Worm (Caenorhabditis elegans): ENCODE results near the gene F16F9.1.

F16F9.1 gene

ce11 chrX:8485392-8485791, 39.2 kb downstream of the F16F9.1 start:
- TF ChIP-seq nhr-2 (tag; optimal IDR thresholded peaks at IDR 0.05) (no peak), lin-32 (GFP tag; optimal IDR thresholded peaks at IDR 0.05) (no peak), lsy-2 (tag; optimal IDR thresholded peaks at IDR 0.05) (no peak), flh-1 (GFP tag; optimal IDR thresholded peaks at IDR 0.05) (no peak), lin-13 (tag; optimal IDR thresholded peaks at IDR 0.05) (no peak), nhr-12 (tag; optimal IDR thresholded peaks at IDR 0.05) (no peak), bed-3 (GFP tag; optimal IDR thresholded peaks at IDR 0.05) (no peak), mep-1 (tag; optimal IDR thresholded peaks at IDR 0.05) (no peak)

- TF ChIP-seq nhr-12 (tag; optimal IDR thresholded peaks at IDR 0.05) (no peak), hlh-1 (tag; optimal IDR thresholded peaks at IDR 0.05) (no peak), lsy-2 (tag; optimal IDR thresholded peaks at IDR 0.05) (no peak), nhr-237 (tag; optimal IDR thresholded peaks at IDR 0.05) (no peak), pha-4 (tag; optimal IDR thresholded peaks at IDR 0.05) (no peak), mls-2 (tag; optimal IDR thresholded peaks at IDR 0.05) (no peak), nhr-2 (tag; optimal IDR thresholded peaks at IDR 0.05) (no peak), elt-3 (tag; optimal IDR thresholded peaks at IDR 0.05) (no peak), tbx-8 (GFP tag; optimal IDR thresholded peaks at IDR 0.05) (no peak), nhr-76 (tag; optimal IDR thresholded peaks at IDR 0.05) (no peak), bed-3 (GFP tag; optimal IDR thresholded peaks at IDR 0.05) (no peak), unc-120 (tag; optimal IDR thresholded peaks at IDR 0.05; ENCODE audit: poor library complexity, severe bottlenecking) (no peak), ceh-39 (tag; optimal IDR thresholded peaks at IDR 0.05) (no peak), sem-2 (GFP tag; optimal IDR thresholded peaks at IDR 0.05) (no peak)
Measured at ce11 chrX:8489415-8489814, 43.2 kb downstream of the F16F9.1 start.

ce11 chrX:8489886-8490285, 43.7 kb downstream of the F16F9.1 start:
- TF ChIP-seq nhr-2 (tag; optimal IDR thresholded peaks at IDR 0.05): no peak
- peak; percentile 29 for TF ChIP-seq ces-1 (GFP tag; optimal IDR thresholded peaks at IDR 0.05)

ce11 chrX:8492750-8493149, 46.5 kb downstream of the F16F9.1 start:
- TF ChIP-seq lin-32 (GFP tag; optimal IDR thresholded peaks at IDR 0.05) (no peak), snpc-4 (tag; optimal IDR thresholded peaks at IDR 0.05) (no peak), bed-3 (GFP tag; optimal IDR thresholded peaks at IDR 0.05) (no peak), nhr-237 (tag; optimal IDR thresholded peaks at IDR 0.05) (no peak), ztf-11 (tag; optimal IDR thresholded peaks at IDR 0.05) (no peak), elt-3 (tag; optimal IDR thresholded peaks at IDR 0.05) (no peak), hlh-1 (tag; optimal IDR thresholded peaks at IDR 0.05) (no peak), ceh-83 (GFP tag; optimal IDR thresholded peaks at IDR 0.05) (no peak), mab-5 (tag; optimal IDR thresholded peaks at IDR 0.05) (no peak), ceh-39 (tag; optimal IDR thresholded peaks at IDR 0.05) (no peak), unc-62 (GFP tag; optimal IDR thresholded peaks at IDR 0.05) (no peak)

ce11 chrX:8495005-8495404, 48.8 kb downstream of the F16F9.1 start, which contains the start of gene T01B10.5:
Gene T01B10.5 (plus strand): TSS chrX:8495305.
- TF ChIP-seq flh-1 (GFP tag; optimal IDR thresholded peaks at IDR 0.05) (no peak), ceh-83 (GFP tag; optimal IDR thresholded peaks at IDR 0.05) (no peak)

ce11 chrX:8499721-8500120, 53.5 kb downstream of the F16F9.1 start, which contains the start of gene grd-14:
Gene grd-14 (plus strand): TSS chrX:8500021.
- TF ChIP-seq zip-8 (tag; optimal IDR thresholded peaks at IDR 0.05) (no peak), drap-1 (GFP tag; optimal IDR thresholded peaks at IDR 0.05) (no peak), ceh-43 (GFP tag; optimal IDR thresholded peaks at IDR 0.05) (no peak), nhr-12 (tag; optimal IDR thresholded peaks at IDR 0.05) (no peak), nhr-237 (tag; optimal IDR thresholded peaks at IDR 0.05) (no peak), mab-5 (tag; optimal IDR thresholded peaks at IDR 0.05) (no peak), hlh-1 (tag; optimal IDR thresholded peaks at IDR 0.05) (no peak), tbx-8 (GFP tag; optimal IDR thresholded peaks at IDR 0.05) (no peak), mls-2 (tag; optimal IDR thresholded peaks at IDR 0.05) (no peak), nhr-2 (tag; optimal IDR thresholded peaks at IDR 0.05) (no peak), ceh-39 (tag; optimal IDR thresholded peaks at IDR 0.05) (no peak), pha-4 (tag; optimal IDR thresholded peaks at IDR 0.05) (no peak), ham-2 (GFP tag; optimal IDR thresholded peaks at IDR 0.05) (no peak), nhr-28 (tag; optimal IDR thresholded peaks at IDR 0.05) (no peak)
